Fruit fly (Drosophila melanogaster): ENCODE data around the gene CG32485.

The CG32485 gene

dm6 chr3L:3034779-3035643 lies 15.1 kb upstream of the CG32485 start, which contains the start of gene CG2162 (continued):
- TF ChIP-seq CG12155 (GFP tag; optimal IDR thresholded peaks at IDR 0.05) (no peak), CG6854 (GFP tag; optimal IDR thresholded peaks at IDR 0.05) (no peak), da (GFP tag; optimal IDR thresholded peaks at IDR 0.05) (no peak), cato (GFP tag; optimal IDR thresholded peaks at IDR 0.05; ENCODE audit: borderline replicate concordance) (no peak), CG4617 (GFP tag; optimal IDR thresholded peaks at IDR 0.05; ENCODE audit: borderline replicate concordance) (peak; percentile 15), cg (GFP tag; optimal IDR thresholded peaks at IDR 0.05) (peak; percentile 99), crc (GFP tag; optimal IDR thresholded peaks at IDR 0.05) (no peak), CG5245 (GFP tag; optimal IDR thresholded peaks at IDR 0.05) (no peak), wdn (GFP tag; IDR thresholded peaks at IDR 0.05) (no peak), CG7987 (GFP tag; optimal IDR thresholded peaks at IDR 0.05) (no peak), CG4707 (GFP tag; optimal IDR thresholded peaks at IDR 0.05) (no peak), CG3995 (GFP tag; optimal IDR thresholded peaks at IDR 0.05) (peak; percentile 1), pfk (GFP tag; optimal IDR thresholded peaks at IDR 0.05) (no peak), Med (GFP tag) (peak; percentile 56), Hr3 (GFP tag; optimal IDR thresholded peaks at IDR 0.05) (no peak), Dp (GFP tag; optimal IDR thresholded peaks at IDR 0.05) (peak; percentile 88), bcd (GFP tag; optimal IDR thresholded peaks at IDR 0.05) (no peak), C15 (GFP tag; IDR thresholded peaks at IDR 0.05) (no peak), CG15479 (GFP tag; optimal IDR thresholded peaks at IDR 0.05) (no peak), zfh2 (GFP tag; optimal IDR thresholded peaks at IDR 0.05) (no peak), exex (tag; optimal IDR thresholded peaks at IDR 0.05) (no peak), Meics (GFP tag; optimal IDR thresholded peaks at IDR 0.05) (no peak), CG12236 (GFP tag; optimal IDR thresholded peaks at IDR 0.05) (no peak), CG10366 (GFP tag; IDR thresholded peaks at IDR 0.05) (no peak), Poxn (GFP tag; IDR thresholded peaks at IDR 0.05) (no peak), CG11695 (GFP tag; IDR thresholded peaks at IDR 0.05) (no peak), sr (GFP tag; IDR thresholded peaks at IDR 0.05) (no peak), psq (GFP tag; optimal IDR thresholded peaks at IDR 0.05) (no peak), run (tag; optimal IDR thresholded peaks at IDR 0.05) (no peak), Dek (tag; optimal IDR thresholded peaks at IDR 0.05) (no peak), BtbVII (GFP tag; optimal IDR thresholded peaks at IDR 0.05) (no peak), CG13296 (GFP tag; optimal IDR thresholded peaks at IDR 0.05) (no peak), stwl (tag; optimal IDR thresholded peaks at IDR 0.05) (peak; percentile 50), sug (tag; optimal IDR thresholded peaks at IDR 0.05) (no peak), CG11504 (tag; optimal IDR thresholded peaks at IDR 0.05) (peak; percentile 6), CG8089 (GFP tag; optimal IDR thresholded peaks at IDR 0.05) (no peak), Ets97D (GFP tag; optimal IDR thresholded peaks at IDR 0.05) (peak; percentile 15), Antp (GFP tag; optimal IDR thresholded peaks at IDR 0.05) (no peak), CG12744 (GFP tag; optimal IDR thresholded peaks at IDR 0.05) (no peak), CG9876 (GFP tag; optimal IDR thresholded peaks at IDR 0.05) (no peak), CG7839 (tag; optimal IDR thresholded peaks at IDR 0.05) (no peak), CG11696 (GFP tag; IDR thresholded peaks at IDR 0.05) (no peak), Oaz (GFP tag; IDR thresholded peaks at IDR 0.05) (no peak), zen (tag; optimal IDR thresholded peaks at IDR 0.05) (no peak), maf-S (GFP tag; optimal IDR thresholded peaks at IDR 0.05) (no peak), lbe (GFP tag; optimal IDR thresholded peaks at IDR 0.05) (no peak), CG10147 (GFP tag; optimal IDR thresholded peaks at IDR 0.05) (peak; percentile 36), ind (GFP tag; optimal IDR thresholded peaks at IDR 0.05) (no peak), az2 (GFP tag; optimal IDR thresholded peaks at IDR 0.05) (no peak), ci (GFP tag; IDR thresholded peaks at IDR 0.05) (no peak)

All from whole organism, embryonic.